Fruit fly (Drosophila melanogaster) whole organism, embryonic: ENCODE data around the gene Cpsf100.

Experiments used
- Asciz ChIP-seq: fragments of 200-800 bp; sonication (Bioruptor generic); optimal IDR thresholded peaks from 2 replicates; lab custom pipeline; 2017; ENCODE audit warnings: missing biosample characterization, mild to moderate bottlenecking, missing genetic modification characterization, missing genetic modification reagents
- Atf6 ChIP-seq: fragments of 200-800 bp; sonication (Bioruptor generic); IDR thresholded peaks from 2 replicates; pipeline ENCODE4 v1.3.6; 2022; ENCODE audit warnings: missing biosample characterization, missing genetic modification characterization
- CG12071 ChIP-seq: fragments of 200-800 bp; sonication (Bioruptor generic); optimal IDR thresholded peaks from 3 replicates; lab custom pipeline; 2018; ENCODE audit warnings: missing biosample characterization, mild to moderate bottlenecking, missing genetic modification characterization
- CG12659 ChIP-seq: fragments of 200-800 bp; sonication (Bioruptor generic); optimal IDR thresholded peaks from 3 replicates; lab custom pipeline; 2017; ENCODE audit warnings: mild to moderate bottlenecking, missing biosample characterization, missing genetic modification reagents, missing genetic modification characterization
- CG12744 ChIP-seq: fragments of 200-800 bp; sonication (Bioruptor generic); optimal IDR thresholded peaks from 2 replicates; lab custom pipeline; 2016; ENCODE audit warnings: missing biosample characterization, missing genetic modification characterization
- CG13775 ChIP-seq: fragments of 200-800 bp; sonication (Bioruptor generic); optimal IDR thresholded peaks from 3 replicates; lab custom pipeline; 2017; ENCODE audit warnings: missing biosample characterization, mild to moderate bottlenecking, missing genetic modification characterization
- CG14860 ChIP-seq: fragments of 200-800 bp; sonication (Bioruptor generic); IDR thresholded peaks from 3 replicates; pipeline ENCODE4 v1.3.6; 2022; ENCODE audit warnings: missing biosample characterization, missing genetic modification characterization; ENCODE audit not compliant: partially characterized antibody
- CG15514 ChIP-seq: fragments of 200-800 bp; sonication (Bioruptor generic); optimal IDR thresholded peaks from 3 replicates; lab custom pipeline; 2017; ENCODE audit warnings: missing biosample characterization, missing genetic modification characterization, mild to moderate bottlenecking, moderate library complexity, missing genetic modification reagents
- CG1603 ChIP-seq: fragments of 200-800 bp; sonication (Bioruptor generic); optimal IDR thresholded peaks from 2 replicates; lab custom pipeline; 2019; ENCODE audit warnings: missing biosample characterization, mild to moderate bottlenecking, missing genetic modification characterization, moderate library complexity
- CG2199 ChIP-seq: fragments of 200-800 bp; sonication (Bioruptor generic); IDR thresholded peaks from 3 replicates; pipeline ENCODE4 v1.3.6; 2022; ENCODE audit warnings: missing biosample characterization, missing genetic modification characterization
- CG2678 ChIP-seq: fragments of 200-800 bp; sonication (Bioruptor generic); optimal IDR thresholded peaks from 3 replicates; lab custom pipeline; 2019; ENCODE audit warnings: missing biosample characterization, mild to moderate bottlenecking, missing genetic modification characterization, moderate library complexity
- CG30020 ChIP-seq: fragments of 200-800 bp; optimal IDR thresholded peaks from 2 replicates; lab custom pipeline; 2019; ENCODE audit warnings: missing biosample characterization, mild to moderate bottlenecking, missing genetic modification characterization, moderate library complexity
- CG4707 ChIP-seq: fragments of 200-800 bp; sonication (Bioruptor generic); optimal IDR thresholded peaks from 2 replicates; lab custom pipeline; 2018; ENCODE audit warnings: missing biosample characterization, mild to moderate bottlenecking, missing genetic modification characterization, moderate library complexity
- CG6765 ChIP-seq: fragments of 200-800 bp; sonication (Bioruptor generic); optimal IDR thresholded peaks from 3 replicates; lab custom pipeline; 2017; ENCODE audit warnings: missing biosample characterization, mild to moderate bottlenecking, missing genetic modification characterization
- CG6813 ChIP-seq: fragments of 200-800 bp; sonication (Bioruptor generic); optimal IDR thresholded peaks from 2 replicates; lab custom pipeline; 2017; ENCODE audit warnings: missing biosample characterization, missing genetic modification characterization, mild to moderate bottlenecking, moderate library complexity, missing genetic modification reagents
- CG6854 ChIP-seq: fragments of 200-800 bp; sonication (Bioruptor generic); optimal IDR thresholded peaks from 3 replicates; lab custom pipeline; 2017; ENCODE audit warnings: missing biosample characterization, mild to moderate bottlenecking, missing genetic modification characterization
- CG7372 ChIP-seq: fragments of 200-800 bp; sonication (Bioruptor generic); IDR thresholded peaks from 2 replicates; pipeline ENCODE4 v1.3.6; 2022; ENCODE audit warnings: missing biosample characterization, missing genetic modification characterization
- CG7987 ChIP-seq: fragments of 200-800 bp; sonication (Bioruptor generic); optimal IDR thresholded peaks from 2 replicates; lab custom pipeline; 2018; ENCODE audit warnings: missing biosample characterization, mild to moderate bottlenecking, missing genetic modification characterization, moderate library complexity
- CG8478 ChIP-seq: fragments of >200 bp; optimal IDR thresholded peaks from 2 replicates; lab custom pipeline; 2018
- CG9215 ChIP-seq: fragments of 200-800 bp; sonication (Bioruptor generic); IDR thresholded peaks from 2 replicates; pipeline ENCODE4 v1.3.6; 2022; ENCODE audit warnings: missing biosample characterization, missing genetic modification characterization
- CG9437 ChIP-seq: fragments of 200-800 bp; sonication (Bioruptor generic); optimal IDR thresholded peaks from 2 replicates; lab custom pipeline; 2018; ENCODE audit warnings: missing biosample characterization, mild to moderate bottlenecking, missing genetic modification characterization
- CG9932 ChIP-seq: fragments of 200-800 bp; sonication (Bioruptor generic); IDR thresholded peaks from 2 replicates; pipeline ENCODE4 v1.3.6; 2022; ENCODE audit warnings: missing biosample characterization, missing genetic modification characterization
- CTCF ChIP-seq: fragments of 200-800 bp; sonication (Bioruptor generic); optimal IDR thresholded peaks from 2 replicates; lab custom pipeline; 2017; ENCODE audit warnings: missing biosample characterization, mild to moderate bottlenecking, missing genetic modification characterization, moderate library complexity
- Doc2 ChIP-seq: fragments of 200-800 bp; sonication (Bioruptor generic); IDR thresholded peaks from 2 replicates; pipeline ENCODE4 v1.3.6; 2022; ENCODE audit warnings: missing biosample characterization, missing genetic modification characterization
- Dref ChIP-seq: fragments of 200-800 bp; sonication (Bioruptor generic); IDR thresholded peaks from 2 replicates; pipeline ENCODE4 v1.3.6; 2022; ENCODE audit warnings: missing biosample characterization, missing genetic modification characterization
- Gug ChIP-seq: fragments of 200-800 bp; sonication (Bioruptor generic); IDR thresholded peaks from 4 replicates; pipeline ENCODE4 v1.3.6; 2022; ENCODE audit warnings: missing biosample characterization, missing genetic modification characterization
- HHEX ChIP-seq: fragments of 200-800 bp; sonication (Bioruptor generic); optimal IDR thresholded peaks from 3 replicates; lab custom pipeline; 2017; ENCODE audit warnings: missing biosample characterization, mild to moderate bottlenecking, missing genetic modification characterization, missing genetic modification reagents
- MTF-1 ChIP-seq: fragments of 200-800 bp; sonication (Bioruptor generic); optimal IDR thresholded peaks from 2 replicates; lab custom pipeline; 2018; ENCODE audit warnings: missing biosample characterization, mild to moderate bottlenecking, missing genetic modification characterization, borderline replicate concordance
- Med ChIP-seq: fragments of 200-800 bp; sonication (Bioruptor generic); peaks from one replicate; lab custom pipeline; 2016; ENCODE audit warnings: missing biosample characterization, missing genetic modification characterization, mild to moderate bottlenecking, inconsistent platforms, moderate library complexity
- Meics ChIP-seq: fragments of 200-800 bp; sonication (Bioruptor generic); optimal IDR thresholded peaks from 2 replicates; lab custom pipeline; 2017; ENCODE audit warnings: missing biosample characterization, mild to moderate bottlenecking, missing genetic modification characterization
- Pdp1 ChIP-seq, 2 experiments: fragments of 200-800 bp; sonication (Bioruptor generic); optimal IDR thresholded peaks; 3 replicates each; lab custom pipeline; 2016; ENCODE audit warnings: missing biosample characterization in 2 of 2, missing genetic modification characterization in 2 of 2, mild to moderate bottlenecking in 1 of 2, moderate library complexity in 1 of 2
- Xrp1 ChIP-seq: fragments of 200-800 bp; sonication (Bioruptor generic); IDR thresholded peaks from 2 replicates; pipeline ENCODE4 v1.3.6; 2022; ENCODE audit warnings: missing biosample characterization, missing genetic modification characterization
- dmrt99B ChIP-seq: fragments of 200-800 bp; sonication (Bioruptor generic); optimal IDR thresholded peaks from 2 replicates; lab custom pipeline; 2018; ENCODE audit warnings: missing biosample characterization, mild to moderate bottlenecking, missing genetic modification characterization, moderate library complexity
- exex ChIP-seq: fragments of 200-800 bp; sonication (Bioruptor generic); optimal IDR thresholded peaks from 4 replicates; lab custom pipeline; 2018; ENCODE audit warnings: missing biosample characterization, mild to moderate bottlenecking, missing genetic modification characterization, moderate library complexity
- gce ChIP-seq: fragments of 200-800 bp; sonication (Bioruptor generic); IDR thresholded peaks from 3 replicates; pipeline ENCODE4 v1.3.6; 2022; ENCODE audit warnings: missing biosample characterization, missing genetic modification characterization
- grn ChIP-seq: fragments of 200-800 bp; sonication (Bioruptor generic); optimal IDR thresholded peaks from 3 replicates; lab custom pipeline; 2017; ENCODE audit warnings: missing biosample characterization, missing genetic modification characterization
- her ChIP-seq: fragments of 200-800 bp; sonication (Bioruptor generic); optimal IDR thresholded peaks from 2 replicates; lab custom pipeline; 2016; ENCODE audit warnings: missing biosample characterization, missing genetic modification characterization
- mirr ChIP-seq: fragments of 200-800 bp; sonication (Bioruptor generic); optimal IDR thresholded peaks from 3 replicates; lab custom pipeline; 2018; ENCODE audit warnings: missing biosample characterization, mild to moderate bottlenecking, missing genetic modification characterization
- org-1 ChIP-seq: fragments of 200-800 bp; sonication (Bioruptor generic); optimal IDR thresholded peaks from 2 replicates; lab custom pipeline; 2017; ENCODE audit warnings: missing biosample characterization, missing genetic modification characterization
- run ChIP-seq: fragments of 200-800 bp; sonication (Bioruptor generic); optimal IDR thresholded peaks from 3 replicates; lab custom pipeline; 2018; ENCODE audit warnings: missing biosample characterization, mild to moderate bottlenecking, missing genetic modification characterization
- sens ChIP-seq: fragments of 200-800 bp; sonication (Bioruptor generic); peaks from one replicate; lab custom pipeline; 2016; ENCODE audit warnings: missing biosample characterization, missing genetic modification characterization
- seq ChIP-seq: fragments of 200-800 bp; sonication (Bioruptor generic); IDR thresholded peaks from 2 replicates; pipeline ENCODE4 v1.3.6; 2022; ENCODE audit warnings: missing biosample characterization, missing genetic modification characterization
- so ChIP-seq: fragments of 200-800 bp; sonication (Bioruptor generic); IDR thresholded peaks from 3 replicates; pipeline ENCODE4 v1.3.6; 2022; ENCODE audit warnings: missing biosample characterization, missing genetic modification characterization
- stwl ChIP-seq: fragments of 200-800 bp; sonication (Bioruptor generic); optimal IDR thresholded peaks from 3 replicates; lab custom pipeline; 2018; ENCODE audit warnings: missing biosample characterization, mild to moderate bottlenecking, missing genetic modification characterization, moderate library complexity
- tup ChIP-seq: fragments of 200-800 bp; sonication (Bioruptor generic); optimal IDR thresholded peaks from 2 replicates; lab custom pipeline; 2016; ENCODE audit warnings: missing biosample characterization, mild to moderate bottlenecking, missing genetic modification characterization, moderate library complexity
- usp ChIP-seq: fragments of >200 bp; optimal IDR thresholded peaks from 2 replicates; lab custom pipeline; 2017; ENCODE audit warnings: missing biosample characterization, missing genetic modification characterization
- wdn ChIP-seq: fragments of 200-800 bp; sonication (Bioruptor generic); IDR thresholded peaks from 2 replicates; pipeline ENCODE4 v1.3.6; 2022; ENCODE audit warnings: missing biosample characterization, missing genetic modification characterization

Cpsf100 gene

dm6 chr3R:29066285-29066684, 31.9 kb downstream of the Cpsf100 start (continued):
- TF ChIP-seq Atf6 (GFP tag; lab: Robert Waterston, UW) (peak; percentile 17; the same call in 1 of the 2 replicates), gce (0 out of 3 replicates have a peak, but pooled peaks have one; percentile 23), Asciz (GFP tag; lab: Kevin White, UChicago) (peak; percentile 24), dmrt99B (tag; lab: Kevin White, UChicago) (no peak), her (no peak), HHEX (GFP tag; lab: Kevin White, UChicago) (peak; percentile 34), CG6765 (GFP tag; lab: Kevin White, UChicago) (peak; percentile 32), Xrp1 (GFP tag; lab: Robert Waterston, UW) (0 out of 2 replicates have a peak, but pooled peaks have one; percentile 8), mirr (GFP tag; lab: Kevin White, UChicago) (peak; percentile 39), CG15514 (GFP tag; lab: Kevin White, UChicago) (peak; percentile 11), CG12071 (GFP tag; lab: Kevin White, UChicago) (peak; percentile 47), Gug (GFP tag; lab: Robert Waterston, UW) (no peak), so (GFP tag; lab: Robert Waterston, UW) (peak; percentile 47; the same call in 1 of the 3 replicates), CG6813 (GFP tag; lab: Kevin White, UChicago) (peak; percentile 32), exex (tag; lab: Kevin White, UChicago) (peak; percentile 24), MTF-1 (GFP tag; lab: Kevin White, UChicago) (peak; percentile 22), CG2199 (GFP tag; lab: Robert Waterston, UW) (0 out of 3 replicates have a peak, but pooled peaks have one; percentile 14), CTCF (GFP tag; lab: Kevin White, UChicago) (no peak), CG1603 (tag; lab: Kevin White, UChicago) (peak; percentile 12), Doc2 (no peak), CG9437 (GFP tag; lab: Kevin White, UChicago) (no peak), wdn (GFP tag; lab: Robert Waterston, UW) (no peak), CG9215 (GFP tag; lab: Robert Waterston, UW) (no peak), CG7987 (GFP tag; lab: Kevin White, UChicago) (peak; percentile 53), Med (peak; percentile 81), CG4707 (GFP tag; lab: Kevin White, UChicago) (no peak), CG8478 (lab: Kevin White, UChicago) (no peak), grn (GFP tag; lab: Kevin White, UChicago) (peak; percentile 49), CG6854 (peak; percentile 15), Pdp1 (GFP tag; optimal IDR thresholded peaks at IDR 0.05; lab: Kevin White, UChicago) (peak in 1 of 2 experiments; percentile 62)

- TF ChIP-seq sens (GFP tag; lab: Kevin White, UChicago) (peak; percentile 39), run (tag; lab: Kevin White, UChicago) (no peak)
Measured at dm6 chr3R:29067091-29067490, 32.7 kb downstream of the Cpsf100 start.

DNA sequence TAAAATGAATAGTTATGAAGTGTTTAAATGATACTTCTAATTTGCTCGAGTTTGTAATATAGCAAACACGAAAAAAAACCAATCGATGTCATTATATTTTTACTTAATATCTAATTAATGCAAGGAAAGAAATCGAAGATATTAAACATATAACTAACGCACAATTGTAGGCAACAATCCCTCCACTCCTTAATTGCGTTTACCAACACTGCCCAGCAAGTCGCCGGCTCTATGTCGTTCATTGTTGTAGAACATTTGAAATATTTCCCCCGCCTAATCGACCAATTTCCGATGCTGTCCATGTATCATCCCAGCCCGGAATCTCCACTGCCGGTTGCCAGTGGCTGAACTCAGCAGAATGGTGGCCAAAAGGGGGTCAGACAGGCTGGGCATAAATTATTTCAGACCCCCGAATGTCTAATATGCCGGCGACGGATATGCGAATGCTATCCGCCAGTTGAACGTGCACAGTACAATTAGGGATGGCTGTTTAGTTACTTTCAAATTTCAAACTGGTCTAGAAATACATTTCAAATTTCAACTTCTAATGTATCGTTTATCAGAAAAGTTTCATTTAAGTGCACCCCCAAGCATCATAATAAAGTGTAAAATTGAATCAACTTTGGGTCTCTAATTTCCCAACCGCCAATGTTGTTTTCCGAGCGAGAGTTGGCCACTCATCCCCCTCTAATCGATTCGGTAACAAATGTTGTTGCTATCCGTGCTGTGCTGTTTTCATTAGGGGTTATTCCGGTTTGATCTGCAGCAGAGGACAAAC, 34.2 kb downstream of the Cpsf100 start:
- peak in 1 of 2 experiments; percentile 31 for TF ChIP-seq Pdp1 (GFP tag; optimal IDR thresholded peaks at IDR 0.05; lab: Kevin White, UChicago)
- TF ChIP-seq Meics = peak; percentile 46
- peak; percentile 37 for TF ChIP-seq org-1 (GFP tag; lab: Kevin White, UChicago)
- TF ChIP-seq Dref = no peak
- no peak for TF ChIP-seq seq (GFP tag; lab: Robert Waterston, UW)
- no peak for TF ChIP-seq usp (GFP tag; lab: Kevin White, UChicago)
- peak; percentile 71 for TF ChIP-seq CG2678 (tag; lab: Kevin White, UChicago)
- 0 out of 2 replicates have a peak, but pooled peaks have one; percentile 18 for TF ChIP-seq CG9932
- TF ChIP-seq CG13775 = peak; percentile 31
- TF ChIP-seq tup (GFP tag; lab: Kevin White, UChicago) = no peak
- TF ChIP-seq CG9215 (GFP tag; lab: Robert Waterston, UW) = peak; percentile 31; the same call in 1 of the 2 replicates
- TF ChIP-seq stwl (tag; lab: Kevin White, UChicago) = peak; percentile 50
- TF ChIP-seq CG14860 (GFP tag; lab: Robert Waterston, UW) = no peak
- no peak for TF ChIP-seq CG12744 (GFP tag; lab: Kevin White, UChicago)
- TF ChIP-seq CG30020 = no peak
- TF ChIP-seq CG12659 (GFP tag; lab: Kevin White, UChicago) = peak; percentile 26
- TF ChIP-seq CG7372 (GFP tag; lab: Robert Waterston, UW) = 0 out of 2 replicates have a peak, but pooled peaks have one; percentile 11
